Worm (Caenorhabditis elegans) whole organism, L4/young adult: ENCODE data around the gene ZK105.3.

ENCODE experiments used
- dao-5 ChIP-seq: sonication (generic microtip); optimal IDR thresholded peaks from 2 replicates; lab custom pipeline; 2016; ENCODE audit warnings: missing genotype, missing genetic modification characterization, moderate library complexity, missing compliant biosample characterization
- him-1 ChIP-seq: sonication (generic microtip); optimal IDR thresholded peaks from 2 replicates; lab custom pipeline; 2016; ENCODE audit warnings: missing genotype, missing genetic modification reagents, missing genetic modification characterization, missing compliant biosample characterization

ce11 chrV:7693394-7693793, 3.5 kb upstream of the ZK105.3 start, which contains the start of gene C12D5.10:
- no peak for TF ChIP-seq dao-5 (tag; lab: Kevin White, UChicago)
- TF ChIP-seq him-1: no peak
